Fruit fly (Drosophila melanogaster): Measurements from ENCODE around the gene Cipc.

The Cipc gene

dm6 chr3R:26124576-26125283 lies 18.1 kb downstream of the Cipc start:
- TF ChIP-seq pan (optimal IDR thresholded peaks at IDR 0.05) (no peak), usp (GFP tag; optimal IDR thresholded peaks at IDR 0.05) (no peak)

dm6 chr3R:26125838-26126709 lies 19.4 kb downstream of the Cipc start, which contains the start of gene CG14556:
Gene CG14556 (plus strand): TSS chr3R:26126659.
- TF ChIP-seq pan (optimal IDR thresholded peaks at IDR 0.05) = no peak
- no peak for TF ChIP-seq EcR (GFP tag; optimal IDR thresholded peaks at IDR 0.05)
- TF ChIP-seq usp (GFP tag; optimal IDR thresholded peaks at IDR 0.05) = no peak
- no peak for TF ChIP-seq CG8478 (optimal IDR thresholded peaks at IDR 0.05)
- TF ChIP-seq psq (optimal IDR thresholded peaks at IDR 0.05) = no peak
- no peak for TF ChIP-seq Dll (optimal IDR thresholded peaks at IDR 0.05)

- no peak for TF ChIP-seq CG8478 (optimal IDR thresholded peaks at IDR 0.05)
- TF ChIP-seq Dll (optimal IDR thresholded peaks at IDR 0.05) = no peak
- no peak for TF ChIP-seq usp (GFP tag; optimal IDR thresholded peaks at IDR 0.05)
- TF ChIP-seq pan (optimal IDR thresholded peaks at IDR 0.05) = no peak
- TF ChIP-seq EcR (GFP tag; optimal IDR thresholded peaks at IDR 0.05) = no peak
- TF ChIP-seq psq (optimal IDR thresholded peaks at IDR 0.05) = no peak
Observed at dm6 chr3R:26128442-26129003, 21.9 kb downstream of the Cipc start.

- TF ChIP-seq pan (optimal IDR thresholded peaks at IDR 0.05) (no peak), psq (optimal IDR thresholded peaks at IDR 0.05) (no peak), Dll (optimal IDR thresholded peaks at IDR 0.05) (no peak), usp (GFP tag; optimal IDR thresholded peaks at IDR 0.05) (no peak), EcR (GFP tag; optimal IDR thresholded peaks at IDR 0.05) (no peak), CG8478 (optimal IDR thresholded peaks at IDR 0.05) (no peak)
Observed at dm6 chr3R:26129680-26130079, 23.0 kb downstream of the Cipc start.

dm6 chr3R:26130586-26130985 lies 23.9 kb downstream of the Cipc start:
- no peak for TF ChIP-seq pan (optimal IDR thresholded peaks at IDR 0.05)
- no peak for TF ChIP-seq Dll (optimal IDR thresholded peaks at IDR 0.05)
- no peak for TF ChIP-seq psq (optimal IDR thresholded peaks at IDR 0.05)
- no peak for TF ChIP-seq EcR (GFP tag; optimal IDR thresholded peaks at IDR 0.05)
- TF ChIP-seq usp (GFP tag; optimal IDR thresholded peaks at IDR 0.05) = no peak
- TF ChIP-seq CG8478 (optimal IDR thresholded peaks at IDR 0.05) = no peak

- TF ChIP-seq psq (optimal IDR thresholded peaks at IDR 0.05) = no peak
- no peak for TF ChIP-seq CG8478 (optimal IDR thresholded peaks at IDR 0.05)
- no peak for TF ChIP-seq usp (GFP tag; optimal IDR thresholded peaks at IDR 0.05)
- TF ChIP-seq EcR (GFP tag; optimal IDR thresholded peaks at IDR 0.05) = no peak
- TF ChIP-seq Dll (optimal IDR thresholded peaks at IDR 0.05) = no peak
- no peak for TF ChIP-seq pan (optimal IDR thresholded peaks at IDR 0.05)
Observed at dm6 chr3R:26132854-26133253, 26.2 kb downstream of the Cipc start, which contains the start of gene CG6142. Gene CG6142 (plus strand): TSS chr3R:26133154.

dm6 chr3R:26137189-26137588 lies 30.5 kb downstream of the Cipc start:
- TF ChIP-seq usp (GFP tag; optimal IDR thresholded peaks at IDR 0.05) (no peak), pan (optimal IDR thresholded peaks at IDR 0.05) (no peak)

- TF ChIP-seq CG8478 (optimal IDR thresholded peaks at IDR 0.05) = no peak
- TF ChIP-seq psq (optimal IDR thresholded peaks at IDR 0.05) = no peak
- no peak for TF ChIP-seq EcR (GFP tag; optimal IDR thresholded peaks at IDR 0.05)
- TF ChIP-seq pan (optimal IDR thresholded peaks at IDR 0.05) = no peak
Observed at dm6 chr3R:26170644-26171043, 64.0 kb downstream of the Cipc start, which contains the start of gene CG31323. Gene CG31323 (plus strand): TSS chr3R:26170847.

dm6 chr3R:26172040-26172439 lies 65.4 kb downstream of the Cipc start:
- TF ChIP-seq usp (GFP tag; optimal IDR thresholded peaks at IDR 0.05) (no peak), EcR (GFP tag; optimal IDR thresholded peaks at IDR 0.05) (no peak), psq (optimal IDR thresholded peaks at IDR 0.05) (no peak), pan (optimal IDR thresholded peaks at IDR 0.05) (no peak), Dll (optimal IDR thresholded peaks at IDR 0.05) (no peak), CG8478 (optimal IDR thresholded peaks at IDR 0.05) (no peak)

Measured in whole organism.